Fruit fly (Drosophila melanogaster): ENCODE results near the gene Baldspot.

DNA sequence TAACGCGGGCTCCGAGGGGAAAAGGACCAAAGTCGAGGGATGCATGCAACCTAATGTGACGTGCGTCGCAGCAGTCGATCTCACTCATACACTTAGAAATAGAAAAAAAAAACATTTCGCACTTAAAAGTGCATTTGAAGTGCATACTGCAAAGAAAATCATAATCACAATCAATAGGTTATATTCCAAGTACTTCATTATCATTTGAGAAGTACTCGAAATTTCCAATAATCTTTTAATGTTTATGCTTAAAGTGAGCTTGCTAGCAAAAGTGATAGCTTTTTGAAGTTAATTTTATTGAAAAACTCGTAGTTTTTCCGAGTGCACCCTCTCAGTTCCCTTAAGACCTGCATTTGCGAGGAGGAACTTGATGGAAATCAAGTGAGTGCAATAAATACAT is 26.9 kb downstream of the Baldspot start:
- TF ChIP-seq CG8478 (optimal IDR thresholded peaks at IDR 0.05) (no peak), psq (optimal IDR thresholded peaks at IDR 0.05) (no peak), EcR (GFP tag; optimal IDR thresholded peaks at IDR 0.05) (no peak)
